Worm (Caenorhabditis elegans) whole organism, L4 larva: Measurements from ENCODE around the gene F08G2.7.

Experiments
- F44E2.7 ChIP-seq: fragments of 200-800 bp; sonication (Bioruptor generic); IDR thresholded peaks from 2 replicates; pipeline ENCODE4 v2.1.2; 2022; ENCODE audit warnings: missing genetic modification characterization, missing compliant biosample characterization
- F49E8.2 ChIP-seq: sonication (generic microtip); optimal IDR thresholded peaks from 2 replicates; lab custom pipeline; 2016; ENCODE audit warnings: missing compliant biosample characterization, mild to moderate bottlenecking, missing genetic modification characterization, borderline replicate concordance
- aha-1 ChIP-seq: fragments of 150-350 bp; peaks from one replicate; lab custom pipeline; 2014; ENCODE audit warnings: missing biosample characterization, missing genetic modification characterization
- daf-8 ChIP-seq: fragments of 200-800 bp; sonication (Bioruptor generic); IDR thresholded peaks from 2 replicates; pipeline ENCODE4 v1.3.6; 2022; ENCODE audit warnings: missing genetic modification characterization, missing compliant biosample characterization
- dve-1 ChIP-seq: sonication (generic microtip); optimal IDR thresholded peaks from 2 replicates; lab custom pipeline; 2017; ENCODE audit warnings: antibody characterized with exemption, mild to moderate bottlenecking, missing genetic modification characterization, missing compliant biosample characterization; ENCODE audit not compliant: insufficient read depth
- hlh-30 ChIP-seq: sonication (generic microtip); optimal IDR thresholded peaks from 2 replicates; lab custom pipeline; 2017; ENCODE audit warnings: antibody characterized with exemption, mild to moderate bottlenecking, missing genetic modification characterization, missing compliant biosample characterization; ENCODE audit not compliant: insufficient read depth
- hmg-1.1 ChIP-seq: fragments of 200-800 bp; sonication (Bioruptor generic); IDR thresholded peaks from 2 replicates; pipeline ENCODE4 v1.3.6; 2022; ENCODE audit warnings: missing genetic modification reagents, missing genetic modification characterization, missing compliant biosample characterization
- jun-1 ChIP-seq: fragments of 150-350 bp; optimal IDR thresholded peaks from 2 replicates; lab custom pipeline; 2014; ENCODE audit warnings: missing biosample characterization, missing genetic modification reagents, missing genetic modification characterization
- lir-3 ChIP-seq: sonication (generic microtip); optimal IDR thresholded peaks from 2 replicates; lab custom pipeline; 2016; ENCODE audit warnings: mild to moderate bottlenecking, missing genetic modification characterization, missing compliant biosample characterization
- mxl-3 ChIP-seq: fragments of 200-800 bp; sonication (Bioruptor generic); optimal IDR thresholded peaks from 2 replicates; lab custom pipeline; 2018; ENCODE audit warnings: mild to moderate bottlenecking, missing genetic modification characterization, missing compliant biosample characterization
- nhr-42 ChIP-seq: fragments of 200-800 bp; sonication (Bioruptor generic); IDR thresholded peaks from 2 replicates; pipeline ENCODE4 v1.3.6; 2022; ENCODE audit warnings: missing genetic modification characterization, missing compliant biosample characterization
- nhr-6 ChIP-seq: fragments of 150-350 bp; optimal IDR thresholded peaks from 2 replicates; lab custom pipeline; 2014; ENCODE audit warnings: missing biosample characterization, missing genetic modification characterization
- nhr-77 ChIP-seq: fragments of 150-350 bp; optimal IDR thresholded peaks from 2 replicates; lab custom pipeline; 2014; ENCODE audit warnings: missing biosample characterization, missing genetic modification characterization
- rbr-2 ChIP-seq: sonication (generic microtip); optimal IDR thresholded peaks from 2 replicates; lab custom pipeline; 2016; ENCODE audit warnings: missing genotype, missing genetic modification characterization, missing compliant biosample characterization
- set-16 ChIP-seq: fragments of 200-800 bp; sonication (Bioruptor generic); IDR thresholded peaks from 2 replicates; pipeline ENCODE4 v1.3.6; 2022; ENCODE audit warnings: missing genetic modification reagents, missing genetic modification characterization, missing compliant biosample characterization
- skn-1 ChIP-seq: fragments of 150-350 bp; optimal IDR thresholded peaks from 2 replicates; lab custom pipeline; 2014; ENCODE audit warnings: missing biosample characterization, missing genetic modification characterization
- snpc-1.2 ChIP-seq: fragments of 200-800 bp; sonication (Bioruptor generic); IDR thresholded peaks from 2 replicates; pipeline ENCODE4 v1.3.6; 2022; ENCODE audit warnings: missing genetic modification reagents, missing genetic modification characterization, missing compliant biosample characterization
- tag-97 ChIP-seq: fragments of 200-800 bp; sonication (Bioruptor generic); IDR thresholded peaks from 2 replicates; pipeline ENCODE4 v1.3.6; 2022; ENCODE audit warnings: missing genetic modification characterization, missing compliant biosample characterization
- unc-62 ChIP-seq, 3 experiments: fragments of 150-350 bp in 1 of 3; sonication (generic microtip); optimal IDR thresholded peaks in 2 of 3; peaks in 1 of 3; 1 replicate in 1 of 3; 2 replicates in 2 of 3; lab custom pipeline; 2014 to 2017; ENCODE audit warnings: missing biosample characterization in 3 of 3, missing genetic modification characterization in 3 of 3, missing genetic modification reagents in 3 of 3, missing genotype in 1 of 3
- zfp-3 ChIP-seq: fragments of 200-800 bp; sonication (Bioruptor generic); conservative IDR thresholded peaks from 2 replicates; pipeline ENCODE4 v1.3.6; 2022; ENCODE audit warnings: missing genetic modification reagents, missing genetic modification characterization, missing compliant biosample characterization
- ztf-11 ChIP-seq: fragments of 150-350 bp; optimal IDR thresholded peaks from 2 replicates; lab custom pipeline; 2014; ENCODE audit warnings: missing biosample characterization, missing genetic modification characterization

F08G2.7 gene

ce11 chrII:13788813-13789212, 52.1 kb downstream of the F08G2.7 start:
- no peak for TF ChIP-seq aha-1 (tag; lab: Kevin White, UChicago)
- no peak for TF ChIP-seq rbr-2
- no peak for TF ChIP-seq mxl-3 (GFP tag; lab: Kevin White, UChicago)
- TF ChIP-seq snpc-1.2 (GFP tag; lab: Robert Waterston, UW): no peak
- TF ChIP-seq ztf-11 (tag; lab: Kevin White, UChicago): no peak
- no peak for TF ChIP-seq dve-1 (tag; lab: Kevin White, UChicago)
- TF ChIP-seq nhr-6: no peak
- TF ChIP-seq hmg-1.1 (GFP tag; lab: Robert Waterston, UW): no peak
- no peak for TF ChIP-seq F49E8.2 (tag; lab: Kevin White, UChicago)
- TF ChIP-seq tag-97 (GFP tag; lab: Robert Waterston, UW): no peak
- no peak for TF ChIP-seq daf-8 (GFP tag; lab: Robert Waterston, UW)
- no peak for TF ChIP-seq F44E2.7
- no peak for TF ChIP-seq hlh-30 (tag; lab: Kevin White, UChicago)
- TF ChIP-seq jun-1 (tag; lab: Kevin White, UChicago): no peak
- TF ChIP-seq zfp-3 (GFP tag; lab: Robert Waterston, UW): no peak
- no peak for TF ChIP-seq set-16
- no peak for TF ChIP-seq lir-3 (tag; lab: Kevin White, UChicago)
- TF ChIP-seq nhr-42 (GFP tag; lab: Robert Waterston, UW): no peak
- TF ChIP-seq skn-1 (tag; lab: Kevin White, UChicago): no peak
- TF ChIP-seq, all 104 proteins: peak for 0

ce11 chrII:13786899-13787298, 54.1 kb downstream of the F08G2.7 start:
- TF ChIP-seq unc-62 (GFP tag; optimal IDR thresholded peaks at IDR 0.05 in 1 of 2; lab: Kevin White, UChicago) (peak in 1 of 2 experiments; percentile 91), unc-62 (tag; optimal IDR thresholded peaks at IDR 0.05; lab: Kevin White, UChicago) (no peak), ztf-11 (tag; lab: Kevin White, UChicago) (no peak), F49E8.2 (tag; lab: Kevin White, UChicago) (no peak), nhr-77 (tag; lab: Kevin White, UChicago) (no peak)
